Fruit fly (Drosophila melanogaster): ENCODE data around the gene Ras64B.
A peak's percentile ranks its signal among the peaks of the same experiment; 100 is the strongest.

Ras64B gene

DNA sequence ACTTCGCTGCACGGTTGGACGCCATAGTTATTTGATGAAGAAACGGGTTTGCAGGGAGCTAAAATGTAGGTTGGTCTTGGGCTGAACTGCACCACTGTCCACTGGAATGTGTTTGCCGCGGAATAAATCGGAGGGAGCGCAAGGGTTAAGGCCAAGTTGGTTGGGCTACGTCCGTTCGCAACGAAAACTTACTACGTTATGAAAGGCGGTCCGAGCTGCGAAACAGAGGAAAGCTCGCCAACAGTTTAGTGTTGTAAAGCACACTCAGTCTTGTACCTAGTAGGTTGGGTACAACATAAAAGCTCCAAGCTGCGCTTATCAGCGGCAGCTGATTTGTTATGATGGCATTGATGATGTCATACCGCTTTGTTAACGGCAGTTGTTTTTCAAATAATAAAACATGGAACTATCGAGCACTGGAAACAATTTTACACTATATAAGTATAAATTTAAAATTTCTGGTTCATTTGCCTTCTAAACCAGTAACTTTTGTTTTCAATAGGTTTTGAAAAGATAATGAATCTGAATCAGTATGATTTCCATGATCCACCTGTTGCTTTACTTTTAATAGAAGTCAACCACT lies 16.6 kb upstream of the Ras64B start, which contains the start of gene Chd64 (continued):
- no peak for TF ChIP-seq CG11560 (tag; IDR thresholded peaks at IDR 0.05)
- no peak for TF ChIP-seq Abd-B (GFP tag; optimal IDR thresholded peaks at IDR 0.05)
- peak; percentile 67 for TF ChIP-seq CG2678 (tag; optimal IDR thresholded peaks at IDR 0.05)
- peak in 1 of 2 experiments; percentile 52 for TF ChIP-seq Eip74EF (GFP tag; optimal IDR thresholded peaks at IDR 0.05)
- TF ChIP-seq ind (GFP tag; optimal IDR thresholded peaks at IDR 0.05): no peak
- TF ChIP-seq fd64A (GFP tag; optimal IDR thresholded peaks at IDR 0.05): no peak
- no peak for TF ChIP-seq Dfd (GFP tag; optimal IDR thresholded peaks at IDR 0.05)
- TF ChIP-seq Bgb (GFP tag; IDR thresholded peaks at IDR 0.05; ENCODE audit: partially characterized antibody): peak; percentile 62; the same call in 1 of the 2 replicates
- no peak for TF ChIP-seq Sox102F (GFP tag; optimal IDR thresholded peaks at IDR 0.05)
- no peak for TF ChIP-seq zfh1 (GFP tag; IDR thresholded peaks at IDR 0.05)
- peak; percentile 27 for TF ChIP-seq tup (GFP tag; optimal IDR thresholded peaks at IDR 0.05)
- TF ChIP-seq CG7786 (GFP tag; optimal IDR thresholded peaks at IDR 0.05): no peak
- no peak for TF ChIP-seq lola (GFP tag; optimal IDR thresholded peaks at IDR 0.05)
- no peak for TF ChIP-seq pnt (GFP tag; optimal IDR thresholded peaks at IDR 0.05)
- peak in 1 of 2 experiments; percentile 97 for TF ChIP-seq Pdp1 (GFP tag; optimal IDR thresholded peaks at IDR 0.05)
- no peak; the same call in 1 of the 2 replicates for TF ChIP-seq E2f2 (GFP tag; IDR thresholded peaks at IDR 0.05)
- TF ChIP-seq CG1832 (GFP tag; optimal IDR thresholded peaks at IDR 0.05): no peak
- no peak for TF ChIP-seq tio (GFP tag; optimal IDR thresholded peaks at IDR 0.05)
- TF ChIP-seq TFAM (GFP tag; optimal IDR thresholded peaks at IDR 0.05): no peak
- no peak for TF ChIP-seq CG2875 (GFP tag; optimal IDR thresholded peaks at IDR 0.05)
- TF ChIP-seq ATbp (GFP tag; optimal IDR thresholded peaks at IDR 0.05): no peak
- TF ChIP-seq Scr (GFP tag; IDR thresholded peaks at IDR 0.05; ENCODE audit: partially characterized antibody): no peak
- no peak for TF ChIP-seq CG17829 (tag; optimal IDR thresholded peaks at IDR 0.05)
- TF ChIP-seq CG12236 (GFP tag; optimal IDR thresholded peaks at IDR 0.05): no peak
- TF ChIP-seq CG18011 (GFP tag; optimal IDR thresholded peaks at IDR 0.05): no peak
- TF ChIP-seq row (GFP tag; IDR thresholded peaks at IDR 0.05): peak; percentile 50; the same call in 2 of the 3 replicates
- TF ChIP-seq seq (GFP tag; IDR thresholded peaks at IDR 0.05): no peak; the same call in 1 of the 2 replicates
- no peak for TF ChIP-seq CG30020 (tag; optimal IDR thresholded peaks at IDR 0.05)
- no peak for TF ChIP-seq ewg (GFP tag; optimal IDR thresholded peaks at IDR 0.05)
- no peak for TF ChIP-seq ab (GFP tag; optimal IDR thresholded peaks at IDR 0.05)
- no peak for TF ChIP-seq hb (GFP tag; IDR thresholded peaks at IDR 0.05; ENCODE audit: partially characterized antibody)
- no peak for TF ChIP-seq CTCF (GFP tag; optimal IDR thresholded peaks at IDR 0.05)
- TF ChIP-seq HmgD (GFP tag; optimal IDR thresholded peaks at IDR 0.05): no peak
- TF ChIP-seq Dad (GFP tag; optimal IDR thresholded peaks at IDR 0.05): no peak
- TF ChIP-seq CG4282 (GFP tag; optimal IDR thresholded peaks at IDR 0.05): no peak
- TF ChIP-seq Neu2 (GFP tag; optimal IDR thresholded peaks at IDR 0.05; ENCODE audit: borderline replicate concordance): no peak
- TF ChIP-seq sqz (GFP tag; optimal IDR thresholded peaks at IDR 0.05): no peak
- no peak for TF ChIP-seq CG4424 (GFP tag; optimal IDR thresholded peaks at IDR 0.05)
- no peak for TF ChIP-seq wdn (GFP tag; IDR thresholded peaks at IDR 0.05)
- no peak for TF ChIP-seq insv (GFP tag; optimal IDR thresholded peaks at IDR 0.05)
- TF ChIP-seq ems (GFP tag; optimal IDR thresholded peaks at IDR 0.05): no peak
- no peak for TF ChIP-seq pros (GFP tag; optimal IDR thresholded peaks at IDR 0.05)
- TF ChIP-seq stwl (tag; optimal IDR thresholded peaks at IDR 0.05): peak; percentile 74
- no peak for TF ChIP-seq ro (GFP tag; IDR thresholded peaks at IDR 0.05)
- no peak for TF ChIP-seq zen (tag; optimal IDR thresholded peaks at IDR 0.05)
- no peak for TF ChIP-seq CG14710 (tag; optimal IDR thresholded peaks at IDR 0.05)
- no peak for TF ChIP-seq CG3726 (GFP tag; IDR thresholded peaks at IDR 0.05)
- TF ChIP-seq croc (GFP tag; conservative IDR thresholded peaks at IDR 0.05): no peak
- no peak for TF ChIP-seq prd (optimal IDR thresholded peaks at IDR 0.05)
- no peak for TF ChIP-seq prd (GFP tag; IDR thresholded peaks at IDR 0.05)

Data from whole organism, embryonic.